Fruit fly (Drosophila melanogaster): ENCODE measurements around the gene CG18094.

The CG18094 gene

dm6 chr2L:19508361-19508918, 18.4 kb downstream of the CG18094 start, which contains the start of gene cyst (continued):
- no peak for TF ChIP-seq kah (GFP tag; optimal IDR thresholded peaks at IDR 0.05)
- peak; percentile 94 for TF ChIP-seq tna (GFP tag; IDR thresholded peaks at IDR 0.05; ENCODE audit: partially characterized antibody)
- no peak for TF ChIP-seq CG9437 (GFP tag; optimal IDR thresholded peaks at IDR 0.05)
- peak in 1 of 2 experiments; percentile 39 for TF ChIP-seq insv (GFP tag; optimal IDR thresholded peaks at IDR 0.05)
- no peak for TF ChIP-seq CG5245 (GFP tag; optimal IDR thresholded peaks at IDR 0.05)
- no peak for TF ChIP-seq CG8359 (GFP tag; optimal IDR thresholded peaks at IDR 0.05; ENCODE audit: borderline replicate concordance)
- peak; percentile 82 for TF ChIP-seq MESR4 (GFP tag; optimal IDR thresholded peaks at IDR 0.05)
- TF ChIP-seq CG18619 (GFP tag; optimal IDR thresholded peaks at IDR 0.05), result no peak
- peak; percentile 97 for TF ChIP-seq unc-4 (GFP tag; IDR thresholded peaks at IDR 0.05; ENCODE audit: partially characterized antibody)
- no peak for TF ChIP-seq CG2712 (tag; optimal IDR thresholded peaks at IDR 0.05)
- TF ChIP-seq slou (GFP tag; optimal IDR thresholded peaks at IDR 0.05), result no peak
- TF ChIP-seq CrebB (tag; optimal IDR thresholded peaks at IDR 0.05), result no peak
- no peak for TF ChIP-seq esg (GFP tag; conservative IDR thresholded peaks at IDR 0.05)
- no peak for TF ChIP-seq CG11560 (tag; IDR thresholded peaks at IDR 0.05)
- TF ChIP-seq CG31388 (GFP tag; optimal IDR thresholded peaks at IDR 0.05), result no peak
- peak; percentile 32; the same call in 1 of the 2 replicates for TF ChIP-seq Atf6 (GFP tag; IDR thresholded peaks at IDR 0.05)
- no peak for TF ChIP-seq Sox102F (GFP tag; optimal IDR thresholded peaks at IDR 0.05)
- TF ChIP-seq CG11085 (GFP tag; IDR thresholded peaks at IDR 0.05), result no peak
- TF ChIP-seq disco-r (GFP tag; optimal IDR thresholded peaks at IDR 0.05), result no peak
- no peak for TF ChIP-seq rib (GFP tag; IDR thresholded peaks at IDR 0.05)
- peak; percentile 97 for TF ChIP-seq Sin3A (optimal IDR thresholded peaks at IDR 0.05)
- TF ChIP-seq CG15073 (GFP tag; optimal IDR thresholded peaks at IDR 0.05), result no peak
- TF ChIP-seq lilli (GFP tag; optimal IDR thresholded peaks at IDR 0.05), result peak; percentile 53
- peak; percentile 51 for TF ChIP-seq Abd-B (GFP tag; optimal IDR thresholded peaks at IDR 0.05)
- TF ChIP-seq yki (optimal IDR thresholded peaks at IDR 0.05), result no peak
- TF ChIP-seq fru (optimal IDR thresholded peaks at IDR 0.05), result no peak
- TF ChIP-seq CG8765 (GFP tag; IDR thresholded peaks at IDR 0.05), result peak; percentile 18; the same call in 1 of the 2 replicates
- no peak for TF ChIP-seq CG8089 (GFP tag; optimal IDR thresholded peaks at IDR 0.05)
- TF ChIP-seq ftz-f1 (GFP tag; optimal IDR thresholded peaks at IDR 0.05), result peak; percentile 67
- TF ChIP-seq pfk (GFP tag; optimal IDR thresholded peaks at IDR 0.05), result no peak
- no peak for TF ChIP-seq oc (tag; optimal IDR thresholded peaks at IDR 0.05)
- no peak for TF ChIP-seq dmrt11E (tag; optimal IDR thresholded peaks at IDR 0.05)
- no peak for TF ChIP-seq caup (GFP tag; optimal IDR thresholded peaks at IDR 0.05; ENCODE audit: severe bottlenecking)
- TF ChIP-seq odd (GFP tag; optimal IDR thresholded peaks at IDR 0.05), result no peak
- peak; percentile 98 for TF ChIP-seq BEAF-32 (GFP tag; optimal IDR thresholded peaks at IDR 0.05)
- no peak for TF ChIP-seq dati (GFP tag; IDR thresholded peaks at IDR 0.05)
- no peak for TF ChIP-seq gsb (GFP tag; IDR thresholded peaks at IDR 0.05)
- TF ChIP-seq Hr39 (optimal IDR thresholded peaks at IDR 0.05), result no peak
- TF ChIP-seq CG10321 (GFP tag; IDR thresholded peaks at IDR 0.05), result no peak
- TF ChIP-seq CG1647 (GFP tag; optimal IDR thresholded peaks at IDR 0.05), result peak; percentile 46
- no peak for TF ChIP-seq croc (GFP tag; conservative IDR thresholded peaks at IDR 0.05)
- TF ChIP-seq zfh2 (GFP tag; optimal IDR thresholded peaks at IDR 0.05), result peak; percentile 62
- peak; percentile 90 for TF ChIP-seq Med (GFP tag)
- no peak for TF ChIP-seq fd64A (GFP tag; optimal IDR thresholded peaks at IDR 0.05)
- TF ChIP-seq CG1832 (GFP tag; optimal IDR thresholded peaks at IDR 0.05), result no peak
- peak; percentile 35 for TF ChIP-seq CG30020 (tag; optimal IDR thresholded peaks at IDR 0.05)
- TF ChIP-seq CG2120 (GFP tag; optimal IDR thresholded peaks at IDR 0.05), result peak; percentile 69
- TF ChIP-seq ci (GFP tag; IDR thresholded peaks at IDR 0.05), result 0 out of 3 replicates have a peak, but pooled peaks have one; percentile 34
- no peak for TF ChIP-seq abd-A (tag; optimal IDR thresholded peaks at IDR 0.05)
- TF ChIP-seq sens-2 (GFP tag; IDR thresholded peaks at IDR 0.05), result no peak
- no peak for TF ChIP-seq CG8924 (tag; optimal IDR thresholded peaks at IDR 0.05)
- no peak for TF ChIP-seq peb (GFP tag; IDR thresholded peaks at IDR 0.05)
- peak; percentile 18 for TF ChIP-seq CTCF (GFP tag; optimal IDR thresholded peaks at IDR 0.05)
